Worm (Caenorhabditis elegans) whole organism, L3 larva: ENCODE results near the gene tag-151.
A peak's percentile ranks its signal among the peaks of the same experiment; 100 is the strongest.

Source experiments
- R02D3.7 ChIP-seq: fragments of 150-350 bp; optimal IDR thresholded peaks from 2 replicates; lab custom pipeline; 2014; ENCODE audit warnings: missing biosample characterization, missing genetic modification characterization
- ceh-16 ChIP-seq: sonication (generic microtip); optimal IDR thresholded peaks from 2 replicates; lab custom pipeline; 2017; ENCODE audit warnings: missing biosample characterization, missing genetic modification characterization
- ceh-28 ChIP-seq: fragments of 150-350 bp; optimal IDR thresholded peaks from 2 replicates; lab custom pipeline; 2014; ENCODE audit warnings: missing biosample characterization, missing genetic modification reagents, missing genetic modification characterization
- ceh-82 ChIP-seq: fragments of 150-350 bp; optimal IDR thresholded peaks from 2 replicates; lab custom pipeline; 2014; ENCODE audit warnings: missing biosample characterization, missing genetic modification characterization
- ceh-9 ChIP-seq: sonication (generic microtip); optimal IDR thresholded peaks from 2 replicates; lab custom pipeline; 2018; ENCODE audit warnings: missing biosample characterization, missing genetic modification characterization
- daf-12 ChIP-seq: fragments of 150-350 bp; optimal IDR thresholded peaks from 2 replicates; lab custom pipeline; 2014; ENCODE audit warnings: missing biosample characterization, missing genetic modification reagents, missing genetic modification characterization
- egl-5 ChIP-seq: fragments of 150-350 bp; optimal IDR thresholded peaks from 2 replicates; lab custom pipeline; 2017; ENCODE audit warnings: missing biosample characterization, missing genetic modification reagents, missing genetic modification characterization, inconsistent platforms
- elt-1 ChIP-seq: fragments of 150-350 bp; optimal IDR thresholded peaks from 2 replicates; lab custom pipeline; 2014; ENCODE audit warnings: missing biosample characterization, missing genetic modification characterization
- elt-2 ChIP-seq: sonication (generic microtip); optimal IDR thresholded peaks from 2 replicates; lab custom pipeline; 2016; ENCODE audit warnings: missing genetic modification reagents, mild to moderate bottlenecking, missing genetic modification characterization, missing compliant biosample characterization
- elt-3 ChIP-seq, 3 experiments: fragments of 150-350 bp in 1 of 3; sonication (generic microtip) in 2 of 3; optimal IDR thresholded peaks; 2 replicates in 2 of 3; 4 replicates in 1 of 3; lab custom pipeline; 2014 to 2017; ENCODE audit warnings: missing biosample characterization in 3 of 3, missing genetic modification characterization in 3 of 3
- eor-1 ChIP-seq, 2 experiments: fragments of 150-350 bp; optimal IDR thresholded peaks; 2 replicates each; lab custom pipeline; 2014 to 2018; ENCODE audit warnings: missing biosample characterization in 2 of 2, missing genetic modification characterization in 2 of 2
- fkh-10 ChIP-seq: sonication (generic microtip); optimal IDR thresholded peaks from 2 replicates; lab custom pipeline; 2017; ENCODE audit warnings: missing biosample characterization, missing genetic modification reagents, missing genetic modification characterization
- fkh-2 ChIP-seq: fragments of 150-350 bp; optimal IDR thresholded peaks from 2 replicates; lab custom pipeline; 2014; ENCODE audit warnings: missing biosample characterization, missing genetic modification reagents, missing genetic modification characterization
- hmg-11 ChIP-seq: sonication (generic microtip); optimal IDR thresholded peaks from 2 replicates; lab custom pipeline; 2016; ENCODE audit warnings: missing genetic modification characterization, missing compliant biosample characterization
- jun-1 ChIP-seq: fragments of 150-350 bp; optimal IDR thresholded peaks from 2 replicates; lab custom pipeline; 2014; ENCODE audit warnings: missing biosample characterization, missing genetic modification reagents, missing genetic modification characterization
- lin-15B ChIP-seq: fragments of 150-350 bp; optimal IDR thresholded peaks from 2 replicates; lab custom pipeline; 2014; ENCODE audit warnings: missing biosample characterization, missing genetic modification characterization
- lin-39 ChIP-seq: fragments of 150-350 bp; optimal IDR thresholded peaks from 2 replicates; lab custom pipeline; 2018; ENCODE audit warnings: missing biosample characterization, missing genetic modification reagents, missing genetic modification characterization
- lsy-12 ChIP-seq: sonication (generic microtip); optimal IDR thresholded peaks from 2 replicates; lab custom pipeline; 2016; ENCODE audit warnings: mild to moderate bottlenecking, missing genetic modification characterization, missing compliant biosample characterization
- mdl-1 ChIP-seq: fragments of 150-350 bp; optimal IDR thresholded peaks from 2 replicates; lab custom pipeline; 2014; ENCODE audit warnings: missing biosample characterization, missing genetic modification characterization
- mml-1 ChIP-seq: fragments of 150-350 bp; sonication (generic microtip); optimal IDR thresholded peaks from 3 replicates; lab custom pipeline; 2014; ENCODE audit warnings: missing biosample characterization, missing genetic modification characterization
- nfya-1 ChIP-seq: sonication (generic microtip); optimal IDR thresholded peaks from 2 replicates; lab custom pipeline; 2017; ENCODE audit warnings: missing genetic modification characterization, mild to moderate bottlenecking, missing compliant biosample characterization, antibody characterized with exemption, moderate library complexity; ENCODE audit not compliant: insufficient read depth
- nhr-11 ChIP-seq: fragments of 150-350 bp; optimal IDR thresholded peaks from 2 replicates; lab custom pipeline; 2014; ENCODE audit warnings: missing biosample characterization, missing genetic modification characterization
- nhr-23 ChIP-seq: fragments of 150-350 bp; optimal IDR thresholded peaks from 2 replicates; lab custom pipeline; 2014; ENCODE audit warnings: missing biosample characterization, missing genetic modification reagents, missing genetic modification characterization
- nhr-25 ChIP-seq: sonication (generic microtip); optimal IDR thresholded peaks from 2 replicates; lab custom pipeline; 2017; ENCODE audit warnings: missing biosample characterization, missing genetic modification characterization
- nhr-28 ChIP-seq: fragments of 150-350 bp; optimal IDR thresholded peaks from 2 replicates; lab custom pipeline; 2014; ENCODE audit warnings: missing biosample characterization, missing genetic modification characterization
- nhr-43 ChIP-seq: sonication (generic microtip); optimal IDR thresholded peaks from 2 replicates; lab custom pipeline; 2016; ENCODE audit warnings: mild to moderate bottlenecking, missing genetic modification characterization, missing compliant biosample characterization; ENCODE audit not compliant: poor library complexity, severe bottlenecking
- nhr-67 ChIP-seq: fragments of 150-350 bp; optimal IDR thresholded peaks from 2 replicates; lab custom pipeline; 2014; ENCODE audit warnings: missing biosample characterization, missing genetic modification characterization
- nhr-76 ChIP-seq: fragments of 150-350 bp; sonication (generic microtip); optimal IDR thresholded peaks from 5 replicates; lab custom pipeline; 2014; ENCODE audit warnings: missing biosample characterization, missing genetic modification characterization
- pha-4 ChIP-seq: fragments of 150-350 bp; optimal IDR thresholded peaks from 2 replicates; lab custom pipeline; 2014; ENCODE audit warnings: missing biosample characterization, missing genetic modification reagents, missing genetic modification characterization
- pqm-1 ChIP-seq: fragments of 150-350 bp; optimal IDR thresholded peaks from 2 replicates; lab custom pipeline; 2017; ENCODE audit warnings: missing biosample characterization, missing genetic modification characterization, inconsistent platforms
- sea-2 ChIP-seq: fragments of 150-350 bp; sonication (generic microtip); optimal IDR thresholded peaks from 4 replicates; lab custom pipeline; 2014; ENCODE audit warnings: missing biosample characterization, missing genetic modification reagents, missing genetic modification characterization
- skn-1 ChIP-seq: fragments of 150-350 bp; optimal IDR thresholded peaks from 2 replicates; lab custom pipeline; 2014; ENCODE audit warnings: missing biosample characterization, missing genetic modification characterization
- snpc-4 ChIP-seq: fragments of 150-350 bp; optimal IDR thresholded peaks from 2 replicates; lab custom pipeline; 2014; ENCODE audit warnings: missing biosample characterization, missing genetic modification characterization
- tbx-2 ChIP-seq: sonication (generic microtip); optimal IDR thresholded peaks from 2 replicates; lab custom pipeline; 2016; ENCODE audit warnings: mild to moderate bottlenecking, missing genetic modification characterization, missing compliant biosample characterization
- unc-39 ChIP-seq: sonication (generic microtip); optimal IDR thresholded peaks from 4 replicates; lab custom pipeline; 2017; ENCODE audit warnings: missing biosample characterization, missing genetic modification characterization
- zag-1 ChIP-seq: fragments of 150-350 bp; optimal IDR thresholded peaks from 2 replicates; lab custom pipeline; 2014; ENCODE audit warnings: missing biosample characterization, missing genetic modification characterization
- ztf-11 ChIP-seq: fragments of 150-350 bp; optimal IDR thresholded peaks from 2 replicates; lab custom pipeline; 2014; ENCODE audit warnings: missing biosample characterization, missing genetic modification characterization
- ztf-4 ChIP-seq: fragments of 150-350 bp; optimal IDR thresholded peaks from 2 replicates; lab custom pipeline; 2014; ENCODE audit warnings: missing biosample characterization, missing genetic modification characterization

tag-151 gene

DNA sequence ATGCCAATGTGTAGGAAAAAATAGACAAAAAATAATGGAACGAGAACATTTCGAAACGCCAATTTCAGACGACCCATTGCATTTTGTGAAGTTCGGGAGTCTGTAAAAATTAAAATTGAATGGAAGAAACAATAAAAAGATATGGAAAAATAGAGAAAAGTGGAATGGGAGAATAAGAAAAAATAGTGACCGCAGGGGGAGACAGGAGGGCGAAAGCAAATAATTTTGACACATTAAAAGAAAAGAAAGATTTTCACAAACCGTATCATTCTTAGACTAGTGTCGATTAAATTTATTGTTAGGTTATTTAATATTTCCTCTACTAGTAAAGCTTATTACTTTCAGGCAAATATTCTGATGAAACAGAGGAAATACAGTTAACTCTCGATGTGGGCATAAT, 23.8 kb downstream of the tag-151 start, which contains the start of gene F41C3.11:
F41C3.11 (minus strand) TSS at position 101 of the 400 bp plus-strand sequence.
- TF ChIP-seq pha-4 = no peak
- no peak for TF ChIP-seq nhr-67 (tag; lab: Kevin White, UChicago)
- TF ChIP-seq fkh-2 (tag; lab: Kevin White, UChicago) = no peak
- no peak for TF ChIP-seq mdl-1 (tag; lab: Kevin White, UChicago)
- TF ChIP-seq lin-39 (tag; lab: Kevin White, UChicago) = no peak
- TF ChIP-seq ceh-82 (tag; lab: Kevin White, UChicago) = no peak
- TF ChIP-seq ztf-4 (tag; lab: Kevin White, UChicago) = no peak
- TF ChIP-seq R02D3.7 (tag; lab: Kevin White, UChicago) = no peak
- no peak for TF ChIP-seq ceh-28
- TF ChIP-seq nhr-76 (tag; lab: Kevin White, UChicago) = no peak
- TF ChIP-seq nhr-11 (tag; lab: Kevin White, UChicago) = no peak
- no peak for TF ChIP-seq mml-1 (tag; lab: Kevin White, UChicago)
- TF ChIP-seq unc-39 (tag; lab: Kevin White, UChicago) = no peak
- no peak for TF ChIP-seq eor-1 (tag; optimal IDR thresholded peaks at IDR 0.05; lab: Kevin White, UChicago)
- TF ChIP-seq nhr-43 (tag; lab: Kevin White, UChicago) = no peak
- TF ChIP-seq elt-1 (tag; lab: Kevin White, UChicago) = no peak
- no peak for TF ChIP-seq nfya-1 (tag; lab: Kevin White, UChicago)

DNA sequence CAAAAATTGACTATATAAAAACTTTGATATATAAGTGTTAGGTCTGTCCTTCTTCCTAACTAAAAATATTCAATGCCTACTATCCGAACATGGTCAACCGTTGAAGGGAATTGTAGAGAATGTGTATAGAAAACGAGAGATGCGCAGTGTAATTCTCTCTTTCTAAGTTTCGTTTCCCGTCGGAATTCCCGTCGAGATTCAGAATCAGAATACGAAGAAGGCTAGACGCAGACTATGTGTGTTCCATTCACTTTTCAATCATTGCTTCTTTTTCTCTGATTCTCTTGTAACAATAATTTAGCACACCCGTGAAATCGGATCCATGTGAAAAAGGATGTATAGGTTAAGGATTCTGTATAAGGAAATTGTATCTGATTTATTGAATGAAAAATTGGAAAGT, 24.4 kb downstream of the tag-151 start:
- TF ChIP-seq nhr-23 (tag; lab: Kevin White, UChicago) (peak; percentile 35), nhr-25 (tag; lab: Kevin White, UChicago) (peak; percentile 56), ceh-9 (tag; lab: Kevin White, UChicago) (no peak)
- TF ChIP-seq, all 47 proteins: peak for 2

DNA sequence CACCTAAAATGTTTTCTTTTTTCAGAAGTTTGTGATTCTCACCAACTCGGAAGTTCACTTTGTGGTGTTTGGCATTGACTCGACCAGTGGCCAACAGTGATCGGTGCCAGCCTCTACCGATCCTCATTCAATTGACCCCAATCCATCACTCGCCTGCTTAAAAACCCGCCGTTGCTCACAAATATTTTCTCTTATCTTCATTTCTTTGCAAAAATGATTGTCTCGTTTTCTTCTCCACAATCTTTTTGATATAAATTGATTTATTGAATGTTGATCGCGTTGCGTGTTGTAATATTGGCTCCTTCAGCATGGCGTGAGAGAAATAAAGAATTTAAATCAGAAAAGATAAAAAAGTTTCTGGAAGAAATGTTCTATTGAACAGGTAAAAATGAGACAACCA, 26.5 kb downstream of the tag-151 start:
- TF ChIP-seq ceh-82 (tag; lab: Kevin White, UChicago) = no peak
- no peak for TF ChIP-seq snpc-4 (tag; lab: Kevin White, UChicago)
- no peak for TF ChIP-seq elt-3 (tag; optimal IDR thresholded peaks at IDR 0.05; lab: Kevin White, UChicago)
- TF ChIP-seq jun-1 (tag; lab: Kevin White, UChicago) = no peak
- TF ChIP-seq skn-1 (tag; lab: Kevin White, UChicago) = no peak
- TF ChIP-seq elt-2 (tag; lab: Kevin White, UChicago) = no peak
- no peak for TF ChIP-seq mdl-1 (tag; lab: Kevin White, UChicago)
- TF ChIP-seq mml-1 (tag; lab: Kevin White, UChicago) = no peak
- TF ChIP-seq elt-1 (tag; lab: Kevin White, UChicago) = no peak
- TF ChIP-seq tbx-2 (tag; lab: Kevin White, UChicago) = no peak
- no peak for TF ChIP-seq sea-2 (GFP tag; lab: Kevin White, UChicago)
- TF ChIP-seq hmg-11 (tag; lab: Kevin White, UChicago) = no peak
- no peak for TF ChIP-seq nhr-76 (tag; lab: Kevin White, UChicago)
- TF ChIP-seq egl-5 (tag; lab: Kevin White, UChicago) = no peak
- no peak for TF ChIP-seq ceh-16 (tag; lab: Kevin White, UChicago)
- TF ChIP-seq nhr-23 (tag; lab: Kevin White, UChicago) = no peak
- TF ChIP-seq nfya-1 (tag; lab: Kevin White, UChicago) = no peak
- TF ChIP-seq daf-12 (tag; lab: Kevin White, UChicago) = no peak
- no peak for TF ChIP-seq nhr-43 (tag; lab: Kevin White, UChicago)
- TF ChIP-seq, all 47 proteins: peak for 0

ce11 chrII:4737348-4737747, 27.3 kb downstream of the tag-151 start, which contains the start of gene ctsa-1.1:
Gene ctsa-1.1, plus strand, starts transcription at chrII:4737648.
- no peak for TF ChIP-seq tbx-2 (tag; lab: Kevin White, UChicago)
- no peak for TF ChIP-seq zag-1 (tag; lab: Kevin White, UChicago)
- no peak for TF ChIP-seq nhr-67 (tag; lab: Kevin White, UChicago)
- TF ChIP-seq eor-1 (tag; optimal IDR thresholded peaks at IDR 0.05; lab: Kevin White, UChicago) = no peak
- no peak for TF ChIP-seq R02D3.7 (tag; lab: Kevin White, UChicago)
- TF ChIP-seq fkh-10 (GFP tag; lab: Kevin White, UChicago) = no peak
- TF ChIP-seq lin-15B (tag; lab: Kevin White, UChicago) = no peak
- no peak for TF ChIP-seq elt-1 (tag; lab: Kevin White, UChicago)
- no peak for TF ChIP-seq nhr-28 (tag; lab: Kevin White, UChicago)
- TF ChIP-seq hmg-11 (tag; lab: Kevin White, UChicago) = no peak
- TF ChIP-seq snpc-4 (tag; lab: Kevin White, UChicago) = no peak
- no peak for TF ChIP-seq nfya-1 (tag; lab: Kevin White, UChicago)
- TF ChIP-seq mml-1 (tag; lab: Kevin White, UChicago) = no peak
- no peak for TF ChIP-seq lsy-12 (tag; lab: Kevin White, UChicago)
- no peak for TF ChIP-seq ceh-16 (tag; lab: Kevin White, UChicago)
- TF ChIP-seq pqm-1 (tag; lab: Kevin White, UChicago) = no peak
- no peak for TF ChIP-seq ztf-4 (tag; lab: Kevin White, UChicago)
- TF ChIP-seq ztf-11 (tag; lab: Kevin White, UChicago) = no peak
